Fruit fly (Drosophila melanogaster): Measurements from ENCODE around the gene Kap-alpha3.

Kap-alpha3 gene

DNA sequence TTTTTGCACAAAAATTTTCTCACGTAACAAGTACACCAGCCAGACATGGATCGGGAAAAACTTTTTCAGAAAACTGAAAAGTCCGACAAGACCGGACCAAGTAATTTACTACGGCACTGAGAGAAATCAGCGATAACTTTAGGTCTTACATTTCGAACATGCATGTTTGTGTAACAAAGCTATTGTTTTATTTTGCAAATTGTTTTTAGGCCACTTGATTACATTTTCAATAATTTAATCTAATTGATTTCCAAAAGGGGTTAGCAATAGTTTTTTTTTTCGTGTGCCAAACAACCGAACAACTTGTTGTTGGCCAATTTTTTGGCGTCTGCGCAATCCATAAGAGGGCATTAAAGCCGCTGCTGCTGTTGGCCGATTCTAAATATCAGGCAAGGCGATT is 35.6 kb upstream of the Kap-alpha3 start (continued):
- peak; percentile 86 for TF ChIP-seq lz (GFP tag; optimal IDR thresholded peaks at IDR 0.05)
- peak; percentile 85 for TF ChIP-seq CG31627 (GFP tag; optimal IDR thresholded peaks at IDR 0.05)
- TF ChIP-seq Gug (GFP tag; IDR thresholded peaks at IDR 0.05), result peak; percentile 87
- TF ChIP-seq Eip75B (GFP tag; optimal IDR thresholded peaks at IDR 0.05), result peak; percentile 87
- TF ChIP-seq achi (GFP tag; optimal IDR thresholded peaks at IDR 0.05), result peak; percentile 86
- peak; percentile 90 for TF ChIP-seq CG6276 (GFP tag; optimal IDR thresholded peaks at IDR 0.05)
- peak; percentile 77 for TF ChIP-seq CG11902 (GFP tag; optimal IDR thresholded peaks at IDR 0.05)
- TF ChIP-seq CG8632 (GFP tag; optimal IDR thresholded peaks at IDR 0.05), result peak; percentile 74
- TF ChIP-seq topi (GFP tag; optimal IDR thresholded peaks at IDR 0.05), result peak; percentile 90
- TF ChIP-seq Met (GFP tag; optimal IDR thresholded peaks at IDR 0.05), result peak; percentile 91
- TF ChIP-seq Hr4 (GFP tag; optimal IDR thresholded peaks at IDR 0.05), result peak; percentile 91
- TF ChIP-seq CG9139 (GFP tag; optimal IDR thresholded peaks at IDR 0.05), result no peak
- TF ChIP-seq Sox15 (GFP tag; optimal IDR thresholded peaks at IDR 0.05), result peak; percentile 64
- TF ChIP-seq dac (GFP tag; optimal IDR thresholded peaks at IDR 0.05), result peak; percentile 74

- TF ChIP-seq CG6163 (GFP tag; IDR thresholded peaks at IDR 0.05), result peak; percentile 34; the same call in 1 of the 3 replicates
- TF ChIP-seq Met (GFP tag; optimal IDR thresholded peaks at IDR 0.05), result peak; percentile 28
- peak; percentile 10 for TF ChIP-seq lz (GFP tag; optimal IDR thresholded peaks at IDR 0.05)
- TF ChIP-seq topi (GFP tag; optimal IDR thresholded peaks at IDR 0.05), result peak; percentile 23
- peak; percentile 3 for TF ChIP-seq Sox102F (GFP tag; optimal IDR thresholded peaks at IDR 0.05)
- TF ChIP-seq vri (GFP tag; optimal IDR thresholded peaks at IDR 0.05), result peak; percentile 39
- TF ChIP-seq esn (GFP tag; optimal IDR thresholded peaks at IDR 0.05), result peak; percentile 35
- no peak for TF ChIP-seq pdm3 (GFP tag; optimal IDR thresholded peaks at IDR 0.05)
- TF ChIP-seq Eip78C (GFP tag), result peak; percentile 54
- TF ChIP-seq salr (GFP tag; optimal IDR thresholded peaks at IDR 0.05), result no peak
- TF ChIP-seq Smox (GFP tag; optimal IDR thresholded peaks at IDR 0.05), result peak; percentile 13
- peak; percentile 8 for TF ChIP-seq Hr39 (GFP tag; optimal IDR thresholded peaks at IDR 0.05)
- no peak for TF ChIP-seq Ets96B (tag; optimal IDR thresholded peaks at IDR 0.05)
- TF ChIP-seq cyc (GFP tag; optimal IDR thresholded peaks at IDR 0.05), result peak; percentile 4
- no peak for TF ChIP-seq CG6854 (GFP tag; optimal IDR thresholded peaks at IDR 0.05)
- peak; percentile 11 for TF ChIP-seq CG31627 (GFP tag; optimal IDR thresholded peaks at IDR 0.05)
- TF ChIP-seq dac (GFP tag; optimal IDR thresholded peaks at IDR 0.05), result no peak
- no peak for TF ChIP-seq OdsH (GFP tag; optimal IDR thresholded peaks at IDR 0.05)
- TF ChIP-seq svp (GFP tag), result peak; percentile 19
- no peak for TF ChIP-seq Hr4 (GFP tag; optimal IDR thresholded peaks at IDR 0.05)
Measured at dm6 chr3R:9612217-9612616, 34.7 kb upstream of the Kap-alpha3 start.

DNA sequence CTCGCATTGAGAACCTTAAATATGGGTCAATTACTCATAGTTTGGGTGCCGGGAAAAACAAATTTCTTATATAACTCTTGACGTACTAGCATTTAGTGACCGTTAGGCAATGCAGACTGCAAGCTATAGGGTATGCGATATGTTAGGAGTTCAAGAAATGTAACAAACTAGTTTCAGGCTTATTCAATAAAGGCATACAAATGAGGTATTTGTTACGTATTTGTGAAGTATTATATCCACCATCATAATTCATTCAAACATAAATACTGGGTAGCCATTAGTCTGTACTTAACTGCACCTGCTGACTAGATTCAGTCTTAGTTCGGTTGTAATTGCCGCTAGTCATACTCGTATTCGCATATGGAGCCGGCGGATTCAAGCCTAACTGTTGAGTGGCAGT is 30.7 kb upstream of the Kap-alpha3 start:
- TF ChIP-seq CG32006 (GFP tag; optimal IDR thresholded peaks at IDR 0.05), result peak; percentile 23
- no peak for TF ChIP-seq Smox (GFP tag; optimal IDR thresholded peaks at IDR 0.05)

- TF ChIP-seq svp (GFP tag) (peak; percentile 53), CG32006 (GFP tag; optimal IDR thresholded peaks at IDR 0.05) (no peak), CG4318 (GFP tag; optimal IDR thresholded peaks at IDR 0.05) (no peak), pdm3 (GFP tag; optimal IDR thresholded peaks at IDR 0.05) (no peak), ss (GFP tag; optimal IDR thresholded peaks at IDR 0.05) (peak; percentile 3 to 7), Ets96B (tag; optimal IDR thresholded peaks at IDR 0.05) (no peak), CG6854 (GFP tag; optimal IDR thresholded peaks at IDR 0.05) (peak; percentile 27), Eip93F (GFP tag; optimal IDR thresholded peaks at IDR 0.05) (no peak), CG8319 (GFP tag; optimal IDR thresholded peaks at IDR 0.05) (no peak), Eip78C (GFP tag) (peak; percentile 44), CG10631 (GFP tag; optimal IDR thresholded peaks at IDR 0.05) (no peak), fkh (GFP tag; optimal IDR thresholded peaks at IDR 0.05) (peak; percentile 53)
Measured at dm6 chr3R:9606913-9607804, 29.6 kb upstream of the Kap-alpha3 start.
